Worm (Caenorhabditis elegans) whole organism, L4/young adult: Measurements from ENCODE around the gene ric-4.

ENCODE experiments used
- W03F9.2 ChIP-seq: fragments of 150-350 bp; optimal IDR thresholded peaks from 2 replicates; lab custom pipeline; 2014; ENCODE audit warnings: missing biosample characterization, missing genetic modification characterization
- dao-5 ChIP-seq: sonication (generic microtip); optimal IDR thresholded peaks from 2 replicates; lab custom pipeline; 2016; ENCODE audit warnings: missing genotype, missing genetic modification characterization, moderate library complexity, missing compliant biosample characterization
- him-1 ChIP-seq: sonication (generic microtip); optimal IDR thresholded peaks from 2 replicates; lab custom pipeline; 2016; ENCODE audit warnings: missing genotype, missing genetic modification reagents, missing genetic modification characterization, missing compliant biosample characterization

DNA sequence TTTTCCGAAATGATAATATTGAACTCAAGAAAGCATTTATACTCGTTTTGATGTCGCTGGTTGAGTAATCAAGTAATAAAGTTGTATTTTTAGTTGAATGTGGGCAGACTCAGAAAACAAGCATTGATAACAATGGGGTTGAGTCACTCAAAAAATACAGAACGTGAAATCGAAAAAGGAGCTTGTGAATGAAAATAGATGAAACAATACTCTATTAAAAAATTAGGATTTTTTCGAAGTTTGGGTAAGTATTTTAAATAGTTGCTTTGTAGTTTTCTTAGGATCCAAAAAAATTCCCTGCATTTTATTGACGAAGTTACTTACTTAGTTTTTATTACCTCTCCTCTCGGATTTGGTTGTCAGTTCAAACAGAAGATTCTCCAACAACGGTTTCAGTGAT lies 13.3 kb upstream of the ric-4 start, which contains the start of gene lys-3:
- TF ChIP-seq W03F9.2 = no peak
- no peak for TF ChIP-seq dao-5 (tag; lab: Kevin White, UChicago)
- TF ChIP-seq him-1 = no peak
